Fruit fly (Drosophila melanogaster): ENCODE measurements around the gene Zw10.

Gene Zw10

dm6 chrX:2608470-2609157, 4.6 kb downstream of the Zw10 start, which contains the start of gene Smyd3 (continued):
- TF ChIP-seq CG18011 (GFP tag; optimal IDR thresholded peaks at IDR 0.05): peak; percentile 71
- TF ChIP-seq btn (GFP tag; optimal IDR thresholded peaks at IDR 0.05): peak; percentile 17
- TF ChIP-seq nom (GFP tag; optimal IDR thresholded peaks at IDR 0.05): peak; percentile 53
- no peak for TF ChIP-seq sqz (GFP tag; optimal IDR thresholded peaks at IDR 0.05)
- peak; percentile 79 for TF ChIP-seq CG15269 (tag; optimal IDR thresholded peaks at IDR 0.05)
- peak; percentile 17 for TF ChIP-seq da (GFP tag; optimal IDR thresholded peaks at IDR 0.05)
- TF ChIP-seq mld (GFP tag; IDR thresholded peaks at IDR 0.05; ENCODE audit: partially characterized antibody): no peak
- peak; percentile 21 for TF ChIP-seq CG3065 (GFP tag; optimal IDR thresholded peaks at IDR 0.05)
- TF ChIP-seq pb (GFP tag; optimal IDR thresholded peaks at IDR 0.05): peak; percentile 53
- TF ChIP-seq Hr78 (GFP tag; optimal IDR thresholded peaks at IDR 0.05): no peak
- no peak for TF ChIP-seq insv (GFP tag; optimal IDR thresholded peaks at IDR 0.05)
- TF ChIP-seq gcm (GFP tag; optimal IDR thresholded peaks at IDR 0.05): no peak
- TF ChIP-seq MESR4 (GFP tag; optimal IDR thresholded peaks at IDR 0.05): peak; percentile 68
- TF ChIP-seq Sox102F (GFP tag; optimal IDR thresholded peaks at IDR 0.05): peak; percentile 79
- TF ChIP-seq CG10209 (GFP tag; optimal IDR thresholded peaks at IDR 0.05): peak; percentile 59
- TF ChIP-seq ap (GFP tag; IDR thresholded peaks at IDR 0.05): peak; percentile 72
- TF ChIP-seq CG13894 (tag; optimal IDR thresholded peaks at IDR 0.05): no peak
- no peak for TF ChIP-seq CkIIα-i1 (GFP tag; IDR thresholded peaks at IDR 0.05)
- TF ChIP-seq Sox100B (GFP tag; optimal IDR thresholded peaks at IDR 0.05): no peak
- no peak for TF ChIP-seq hth (optimal IDR thresholded peaks at IDR 0.05)
- TF ChIP-seq CG9797 (GFP tag; optimal IDR thresholded peaks at IDR 0.05): no peak
- no peak for TF ChIP-seq CG14860 (GFP tag; IDR thresholded peaks at IDR 0.05; ENCODE audit: partially characterized antibody)
- TF ChIP-seq CG12155 (GFP tag; optimal IDR thresholded peaks at IDR 0.05): peak; percentile 75
- peak; percentile 56 for TF ChIP-seq trem (tag; optimal IDR thresholded peaks at IDR 0.05)
- TF ChIP-seq hkb (optimal IDR thresholded peaks at IDR 0.05): no peak
- TF ChIP-seq hkb (GFP tag; IDR thresholded peaks at IDR 0.05): peak; percentile 88
- peak; percentile 29 for TF ChIP-seq CG12299 (tag; optimal IDR thresholded peaks at IDR 0.05)
- TF ChIP-seq Oli (tag; optimal IDR thresholded peaks at IDR 0.05): peak; percentile 69
- peak; percentile 49 for TF ChIP-seq slp2 (GFP tag; optimal IDR thresholded peaks at IDR 0.05)
- TF ChIP-seq B-H1 (GFP tag; IDR thresholded peaks at IDR 0.05): peak; percentile 72
- TF ChIP-seq CG32767 (GFP tag; IDR thresholded peaks at IDR 0.05): peak; percentile 37; the same call in 1 of the 2 replicates
- TF ChIP-seq Hand (GFP tag; optimal IDR thresholded peaks at IDR 0.05): peak; percentile 30
- peak; percentile 76 for TF ChIP-seq CG2712 (tag; optimal IDR thresholded peaks at IDR 0.05)
- peak; percentile 45 for TF ChIP-seq CG15601 (tag; optimal IDR thresholded peaks at IDR 0.05)
- no peak for TF ChIP-seq tna (GFP tag; IDR thresholded peaks at IDR 0.05; ENCODE audit: partially characterized antibody)
- TF ChIP-seq kah (GFP tag; optimal IDR thresholded peaks at IDR 0.05): peak; percentile 23
- TF ChIP-seq CG30431 (GFP tag; optimal IDR thresholded peaks at IDR 0.05): peak; percentile 62
- no peak for TF ChIP-seq hb (GFP tag; IDR thresholded peaks at IDR 0.05; ENCODE audit: partially characterized antibody)
- peak; percentile 71 for TF ChIP-seq CG11247 (GFP tag; IDR thresholded peaks at IDR 0.05)
- TF ChIP-seq Atf6 (GFP tag; IDR thresholded peaks at IDR 0.05): peak; percentile 84
- no peak for TF ChIP-seq CG17568 (GFP tag; optimal IDR thresholded peaks at IDR 0.05)
- TF ChIP-seq Hmr (GFP tag; optimal IDR thresholded peaks at IDR 0.05): peak; percentile 80
- TF ChIP-seq usp (GFP tag; optimal IDR thresholded peaks at IDR 0.05): no peak
- peak; percentile 61 for TF ChIP-seq CG5245 (GFP tag; optimal IDR thresholded peaks at IDR 0.05)
- TF ChIP-seq GATAe (GFP tag; conservative IDR thresholded peaks at IDR 0.05): no peak
- TF ChIP-seq slou (GFP tag; optimal IDR thresholded peaks at IDR 0.05): peak; percentile 28
- TF ChIP-seq CG17802 (tag; optimal IDR thresholded peaks at IDR 0.05): peak; percentile 18
- TF ChIP-seq Jarid2 (GFP tag; optimal IDR thresholded peaks at IDR 0.05): no peak
- peak; percentile 67 for TF ChIP-seq HmgZ (tag; optimal IDR thresholded peaks at IDR 0.05)
